Fruit fly (Drosophila melanogaster) whole organism, wandering third instar larva: ENCODE results near the gene CG3306.

ENCODE experiments used
- Abd-B ChIP-seq: fragments of >200 bp; optimal IDR thresholded peaks from 2 replicates; lab custom pipeline; 2017; ENCODE audit warnings: missing biosample characterization, missing genetic modification characterization
- Myc ChIP-seq: fragments of >200 bp; optimal IDR thresholded peaks from 2 replicates; lab custom pipeline; 2017
- OdsH ChIP-seq: fragments of 200-800 bp; sonication (Bioruptor generic); optimal IDR thresholded peaks from 2 replicates; lab custom pipeline; 2016; ENCODE audit warnings: missing biosample characterization, mild to moderate bottlenecking, missing genetic modification characterization
- h ChIP-seq: fragments of 200-800 bp; sonication (Bioruptor generic); optimal IDR thresholded peaks from 3 replicates; lab custom pipeline; 2016; ENCODE audit warnings: missing biosample characterization, mild to moderate bottlenecking, missing genetic modification characterization
- sage ChIP-seq: fragments of 200-800 bp; sonication (Bioruptor generic); optimal IDR thresholded peaks from 2 replicates; lab custom pipeline; 2016; ENCODE audit warnings: missing biosample characterization, mild to moderate bottlenecking, missing genetic modification characterization
- usp ChIP-seq: fragments of >200 bp; optimal IDR thresholded peaks from 2 replicates; lab custom pipeline; 2017; ENCODE audit warnings: missing biosample characterization, missing genetic modification characterization

DNA sequence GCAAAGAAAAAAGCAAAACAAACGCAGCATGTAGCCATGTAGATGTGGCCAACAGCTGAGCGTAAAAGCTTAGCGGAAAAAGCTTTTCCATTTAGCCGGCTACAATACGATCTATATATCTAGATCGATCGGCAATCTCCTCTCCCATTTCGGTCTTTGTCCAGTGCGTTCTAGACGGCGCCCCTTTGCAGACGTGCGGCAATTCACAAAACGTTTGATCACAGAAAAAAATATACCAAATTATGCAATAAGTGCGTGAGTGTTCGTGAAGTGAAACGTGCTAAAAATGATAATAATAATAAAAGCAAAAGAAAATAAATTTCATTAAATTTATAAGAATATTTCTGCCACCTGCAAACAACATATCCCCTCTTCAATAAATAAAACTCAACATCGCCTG is 17.9 kb upstream of the CG3306 start:
- TF ChIP-seq OdsH (GFP tag; lab: Kevin White, UChicago) = no peak
- TF ChIP-seq Abd-B = no peak
- TF ChIP-seq Myc (lab: Kevin White, UChicago) = no peak
- no peak for TF ChIP-seq h (GFP tag; lab: Kevin White, UChicago)
- no peak for TF ChIP-seq sage (GFP tag; lab: Kevin White, UChicago)
- no peak for TF ChIP-seq usp (GFP tag; lab: Kevin White, UChicago)
